Worm (Caenorhabditis elegans): ENCODE measurements around the gene K01A11.1.

DNA sequence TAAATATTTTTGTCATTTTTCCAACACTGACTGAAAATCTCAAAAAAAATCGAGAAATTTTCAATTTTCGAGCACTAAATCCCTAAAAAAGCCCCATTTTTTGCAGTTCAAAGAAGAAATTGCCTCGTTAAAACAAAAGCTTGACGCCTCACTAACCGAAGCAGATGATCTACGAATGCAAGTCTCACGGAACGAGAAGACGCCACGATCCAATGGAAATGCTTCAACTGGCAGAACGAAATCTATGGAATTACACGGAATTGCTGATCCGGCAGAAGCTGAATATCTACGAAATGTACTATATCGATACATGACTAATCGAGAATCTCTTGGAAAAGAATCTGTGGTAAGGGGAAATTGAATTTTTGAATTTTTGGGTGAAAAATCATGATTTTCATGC lies 7.4 kb downstream of the K01A11.1 start:
- TF ChIP-seq ceh-31 (tag; optimal IDR thresholded peaks at IDR 0.05) = peak; percentile 72
- peak; percentile 10 for TF ChIP-seq rnt-1 (tag; optimal IDR thresholded peaks at IDR 0.05)
- TF ChIP-seq dve-1 (tag; optimal IDR thresholded peaks at IDR 0.05) = no peak
- TF ChIP-seq sox-4 (tag; optimal IDR thresholded peaks at IDR 0.05) = no peak
